Fruit fly (Drosophila melanogaster) whole organism, embryonic: ENCODE data around the gene AANATL7.

Experiments
- Atf3 ChIP-seq: fragments of 200-800 bp; sonication (Bioruptor generic); optimal IDR thresholded peaks from 3 replicates; lab custom pipeline; 2016; ENCODE audit warnings: missing biosample characterization, missing genetic modification characterization
- CG10565 ChIP-seq: fragments of 200-800 bp; sonication (Bioruptor generic); optimal IDR thresholded peaks from 3 replicates; lab custom pipeline; 2016; ENCODE audit warnings: missing biosample characterization, mild to moderate bottlenecking, missing genetic modification characterization
- CG11085 ChIP-seq: fragments of 200-800 bp; sonication (Bioruptor generic); IDR thresholded peaks from 2 replicates; pipeline ENCODE4 v1.3.6; 2022; ENCODE audit warnings: missing biosample characterization, missing genetic modification characterization
- CG12071 ChIP-seq: fragments of 200-800 bp; sonication (Bioruptor generic); optimal IDR thresholded peaks from 3 replicates; lab custom pipeline; 2018; ENCODE audit warnings: missing biosample characterization, mild to moderate bottlenecking, missing genetic modification characterization
- CG12744 ChIP-seq: fragments of 200-800 bp; sonication (Bioruptor generic); optimal IDR thresholded peaks from 2 replicates; lab custom pipeline; 2016; ENCODE audit warnings: missing biosample characterization, missing genetic modification characterization
- CG15514 ChIP-seq: fragments of 200-800 bp; sonication (Bioruptor generic); optimal IDR thresholded peaks from 3 replicates; lab custom pipeline; 2017; ENCODE audit warnings: missing biosample characterization, missing genetic modification characterization, mild to moderate bottlenecking, moderate library complexity, missing genetic modification reagents
- CG1647 ChIP-seq: fragments of 200-800 bp; sonication (Bioruptor generic); optimal IDR thresholded peaks from 3 replicates; lab custom pipeline; 2016; ENCODE audit warnings: missing biosample characterization, missing genetic modification characterization
- CG16863 ChIP-seq: fragments of 200-800 bp; sonication (Bioruptor generic); optimal IDR thresholded peaks from 3 replicates; lab custom pipeline; 2016; ENCODE audit warnings: missing biosample characterization, missing genetic modification characterization
- CG1792 ChIP-seq: fragments of 200-800 bp; sonication (Bioruptor generic); optimal IDR thresholded peaks from 2 replicates; lab custom pipeline; 2016; ENCODE audit warnings: missing biosample characterization, missing genetic modification characterization
- CG2120 ChIP-seq: fragments of 200-800 bp; sonication (Bioruptor generic); optimal IDR thresholded peaks from 3 replicates; lab custom pipeline; 2016; ENCODE audit warnings: missing biosample characterization, missing genetic modification characterization
- CG32532 ChIP-seq: fragments of 200-800 bp; sonication (Bioruptor generic); IDR thresholded peaks from 2 replicates; pipeline ENCODE4 v1.3.6; 2022; ENCODE audit warnings: missing biosample characterization, missing genetic modification characterization
- CG32767 ChIP-seq: fragments of 200-800 bp; sonication (Bioruptor generic); IDR thresholded peaks from 2 replicates; pipeline ENCODE4 v1.3.6; 2022; ENCODE audit warnings: missing biosample characterization, missing genetic modification characterization
- CG34224 ChIP-seq: fragments of 200-800 bp; sonication (Bioruptor generic); IDR thresholded peaks from 3 replicates; pipeline ENCODE4 v1.3.6; 2022; ENCODE audit warnings: missing biosample characterization, missing genetic modification characterization; ENCODE audit not compliant: partially characterized antibody
- CG4424 ChIP-seq: fragments of 200-800 bp; sonication (Bioruptor generic); optimal IDR thresholded peaks from 3 replicates; lab custom pipeline; 2016; ENCODE audit warnings: missing biosample characterization, missing genetic modification characterization
- CG5180 ChIP-seq: fragments of 200-800 bp; sonication (Bioruptor generic); optimal IDR thresholded peaks from 3 replicates; lab custom pipeline; 2017; ENCODE audit warnings: missing biosample characterization, missing genetic modification characterization, mild to moderate bottlenecking, moderate library complexity, missing genetic modification reagents
- CG5953 ChIP-seq: fragments of 200-800 bp; sonication (Bioruptor generic); IDR thresholded peaks from 2 replicates; pipeline ENCODE4 v1.3.6; 2022; ENCODE audit warnings: missing biosample characterization, missing genetic modification characterization
- CG6654 ChIP-seq: fragments of 200-800 bp; sonication (Bioruptor generic); optimal IDR thresholded peaks from 2 replicates; lab custom pipeline; 2017; ENCODE audit warnings: missing biosample characterization, mild to moderate bottlenecking, missing genetic modification characterization
- CG7839 ChIP-seq: fragments of 200-800 bp; sonication (Bioruptor generic); optimal IDR thresholded peaks from 3 replicates; lab custom pipeline; 2018; ENCODE audit warnings: missing biosample characterization, mild to moderate bottlenecking, missing genetic modification characterization, moderate library complexity
- CG7987 ChIP-seq: fragments of 200-800 bp; sonication (Bioruptor generic); optimal IDR thresholded peaks from 2 replicates; lab custom pipeline; 2018; ENCODE audit warnings: missing biosample characterization, mild to moderate bottlenecking, missing genetic modification characterization, moderate library complexity
- CG9817 ChIP-seq: fragments of 200-800 bp; sonication (Bioruptor generic); optimal IDR thresholded peaks from 2 replicates; lab custom pipeline; 2018; ENCODE audit warnings: missing biosample characterization, mild to moderate bottlenecking, missing genetic modification characterization, moderate library complexity
- Dip3 ChIP-seq: fragments of 200-800 bp; sonication (Bioruptor generic); optimal IDR thresholded peaks from 3 replicates; lab custom pipeline; 2016; ENCODE audit warnings: missing biosample characterization, missing genetic modification characterization
- HLH54F ChIP-seq: fragments of 200-800 bp; sonication (Bioruptor generic); optimal IDR thresholded peaks from 3 replicates; lab custom pipeline; 2016; ENCODE audit warnings: missing biosample characterization, missing genetic modification characterization
- Hey ChIP-seq: fragments of 200-800 bp; sonication (Bioruptor generic); optimal IDR thresholded peaks from 3 replicates; lab custom pipeline; 2018; ENCODE audit warnings: missing biosample characterization, mild to moderate bottlenecking, missing genetic modification characterization
- Hr3 ChIP-seq: fragments of 200-800 bp; sonication (Bioruptor generic); optimal IDR thresholded peaks from 3 replicates; lab custom pipeline; 2016; ENCODE audit warnings: missing biosample characterization, missing genetic modification characterization
- Max ChIP-seq: fragments of 200-800 bp; sonication (Bioruptor generic); optimal IDR thresholded peaks from 2 replicates; lab custom pipeline; 2016; ENCODE audit warnings: missing biosample characterization, mild to moderate bottlenecking, missing genetic modification characterization
- Poxn ChIP-seq: fragments of 200-800 bp; sonication (Bioruptor generic); IDR thresholded peaks from 2 replicates; pipeline ENCODE4 v1.3.6; 2022; ENCODE audit warnings: missing biosample characterization, missing genetic modification characterization
- Rfx ChIP-seq: fragments of 200-800 bp; sonication (Bioruptor generic); IDR thresholded peaks from 2 replicates; pipeline ENCODE4 v1.3.6; 2022; ENCODE audit warnings: missing biosample characterization, missing genetic modification characterization
- Sin3A ChIP-seq: fragments of >200 bp; optimal IDR thresholded peaks from 2 replicates; lab custom pipeline; 2018
- Sry-δ ChIP-seq: fragments of 200-800 bp; sonication (Bioruptor generic); optimal IDR thresholded peaks from 2 replicates; lab custom pipeline; 2016; ENCODE audit warnings: missing biosample characterization, missing genetic modification characterization
- Stat92E ChIP-seq, 3 experiments: fragments of >200 bp in 2 of 3; fragments of 200-800 bp in 1 of 3; sonication (Bioruptor generic) in 1 of 3; optimal IDR thresholded peaks; 2 replicates each; lab custom pipeline; 2017 to 2019; ENCODE audit warnings: missing biosample characterization in 3 of 3, missing genetic modification characterization in 3 of 3, mild to moderate bottlenecking in 1 of 3, moderate library complexity in 1 of 3
- Tbp ChIP-seq: fragments of >200 bp; optimal IDR thresholded peaks from 2 replicates; lab custom pipeline; 2018; ENCODE audit warnings: missing biosample characterization, missing genetic modification characterization
- abd-A ChIP-seq: fragments of 200-800 bp; sonication (Bioruptor generic); optimal IDR thresholded peaks from 3 replicates; lab custom pipeline; 2019; ENCODE audit warnings: missing biosample characterization, mild to moderate bottlenecking, missing genetic modification characterization, moderate library complexity
- aop ChIP-seq: fragments of 200-800 bp; sonication (Bioruptor generic); IDR thresholded peaks from 2 replicates; pipeline ENCODE4 v1.3.6; 2022; ENCODE audit warnings: missing biosample characterization, missing genetic modification characterization
- ase ChIP-seq: fragments of 200-800 bp; sonication (Bioruptor generic); IDR thresholded peaks from 3 replicates; pipeline ENCODE4 v1.3.6; 2022; ENCODE audit warnings: missing biosample characterization, missing genetic modification characterization
- cas ChIP-seq: fragments of 200-800 bp; sonication (Bioruptor generic); IDR thresholded peaks from 2 replicates; pipeline ENCODE4 v1.3.6; 2022; ENCODE audit warnings: missing biosample characterization, missing genetic modification characterization
- cg ChIP-seq: fragments of 200-800 bp; sonication (Bioruptor generic); optimal IDR thresholded peaks from 3 replicates; lab custom pipeline; 2019; ENCODE audit warnings: missing biosample characterization, mild to moderate bottlenecking, missing genetic modification characterization, moderate library complexity
- chif ChIP-seq, 2 experiments: fragments of 200-800 bp; sonication (Bioruptor generic); optimal IDR thresholded peaks; 3 replicates each; lab custom pipeline; 2016; ENCODE audit warnings: missing biosample characterization in 2 of 2, missing genetic modification characterization in 2 of 2
- dan ChIP-seq: fragments of 200-800 bp; sonication (Bioruptor generic); IDR thresholded peaks from 2 replicates; pipeline ENCODE4 v1.3.6; 2022; ENCODE audit warnings: missing biosample characterization, missing genetic modification characterization
- gce ChIP-seq: fragments of 200-800 bp; sonication (Bioruptor generic); IDR thresholded peaks from 3 replicates; pipeline ENCODE4 v1.3.6; 2022; ENCODE audit warnings: missing biosample characterization, missing genetic modification characterization
- gfzf ChIP-seq: fragments of 200-800 bp; sonication (Bioruptor generic); optimal IDR thresholded peaks from 2 replicates; lab custom pipeline; 2016; ENCODE audit warnings: missing biosample characterization, mild to moderate bottlenecking, missing genetic modification characterization, moderate library complexity
- ham ChIP-seq: fragments of 200-800 bp; sonication (Bioruptor generic); IDR thresholded peaks from 2 replicates; pipeline ENCODE4 v1.3.6; 2022; ENCODE audit warnings: missing biosample characterization, missing genetic modification characterization
- lola ChIP-seq, 3 experiments: fragments of >200 bp in 2 of 3; fragments of 200-800 bp in 1 of 3; sonication (Bioruptor generic) in 1 of 3; optimal IDR thresholded peaks; 2 replicates each; lab custom pipeline; 2017 to 2019; ENCODE audit warnings: missing biosample characterization in 3 of 3, missing genetic modification characterization in 3 of 3, mild to moderate bottlenecking in 1 of 3, moderate library complexity in 1 of 3
- nau ChIP-seq: fragments of 200-800 bp; sonication (Bioruptor generic); optimal IDR thresholded peaks from 3 replicates; lab custom pipeline; 2017; ENCODE audit warnings: missing biosample characterization, mild to moderate bottlenecking, missing genetic modification characterization, missing genetic modification reagents
- otp ChIP-seq: fragments of 200-800 bp; sonication (Bioruptor generic); IDR thresholded peaks from 3 replicates; pipeline ENCODE4, ENCODE4 v1.3.6; 2022; ENCODE audit warnings: missing biosample characterization, missing genetic modification characterization
- pfk ChIP-seq: fragments of 200-800 bp; sonication (Bioruptor generic); optimal IDR thresholded peaks from 2 replicates; lab custom pipeline; 2018; ENCODE audit warnings: missing biosample characterization, mild to moderate bottlenecking, missing genetic modification characterization, moderate library complexity
- stc ChIP-seq: fragments of 200-800 bp; sonication (Bioruptor generic); IDR thresholded peaks from 2 replicates; pipeline ENCODE4 v1.3.6; 2022; ENCODE audit warnings: missing biosample characterization, missing genetic modification characterization
- toy ChIP-seq: fragments of 200-800 bp; sonication (Bioruptor generic); IDR thresholded peaks from 2 replicates; pipeline ENCODE4 v1.3.6; 2022; ENCODE audit warnings: missing biosample characterization, missing genetic modification characterization
- vvl ChIP-seq: fragments of 200-800 bp; sonication (Bioruptor generic); IDR thresholded peaks from 2 replicates; pipeline ENCODE4 v1.3.6; 2022; ENCODE audit warnings: missing biosample characterization, missing genetic modification characterization
- wek ChIP-seq: fragments of 200-800 bp; sonication (Bioruptor generic); optimal IDR thresholded peaks from 3 replicates; lab custom pipeline; 2018; ENCODE audit warnings: missing biosample characterization, mild to moderate bottlenecking, missing genetic modification characterization, moderate library complexity
- zfh2 ChIP-seq: fragments of 200-800 bp; sonication (Bioruptor generic); optimal IDR thresholded peaks from 2 replicates; lab custom pipeline; 2016; ENCODE audit warnings: missing biosample characterization, missing genetic modification characterization

AANATL7 gene

dm6 chrX:2581793-2582503 is 1.2 kb downstream of the AANATL7 start (continued):
- peak; percentile 61 to 70 for TF ChIP-seq chif (GFP tag; optimal IDR thresholded peaks at IDR 0.05; lab: Kevin White, UChicago)
- no peak for TF ChIP-seq CG10565 (GFP tag; lab: Kevin White, UChicago)
- TF ChIP-seq lola (GFP tag; optimal IDR thresholded peaks at IDR 0.05; lab: Kevin White, UChicago), result no peak
- TF ChIP-seq aop (GFP tag; lab: Robert Waterston, UW), result no peak
- TF ChIP-seq otp (GFP tag; lab: Robert Waterston, UW), result peak; percentile 65; the same call in 2 of the 3 replicates
- TF ChIP-seq Rfx (GFP tag; lab: Robert Waterston, UW), result peak; percentile 87
- TF ChIP-seq CG2120, result peak; percentile 93
- TF ChIP-seq cg (GFP tag; lab: Kevin White, UChicago), result no peak
- peak; percentile 25 for TF ChIP-seq wek
- TF ChIP-seq CG7839 (tag; lab: Kevin White, UChicago), result peak; percentile 80
- no peak for TF ChIP-seq Sin3A (lab: Kevin White, UChicago)
- peak; percentile 33 for TF ChIP-seq abd-A (tag; lab: Kevin White, UChicago)
- peak; percentile 69 for TF ChIP-seq CG9817 (tag; lab: Kevin White, UChicago)
- TF ChIP-seq ase (GFP tag; lab: Robert Waterston, UW), result peak; percentile 65; the same call in 1 of the 3 replicates
- peak; percentile 58 for TF ChIP-seq Hr3 (GFP tag; lab: Kevin White, UChicago)
- peak; percentile 62 for TF ChIP-seq CG4424 (GFP tag; lab: Kevin White, UChicago)
- TF ChIP-seq CG7987 (GFP tag; lab: Kevin White, UChicago), result peak; percentile 4
- no peak for TF ChIP-seq Hey (tag; lab: Kevin White, UChicago)
- no peak for TF ChIP-seq Stat92E (GFP tag; optimal IDR thresholded peaks at IDR 0.05; lab: Kevin White, UChicago)
- TF ChIP-seq CG16863 (GFP tag; lab: Kevin White, UChicago), result peak; percentile 63
- peak; percentile 41 for TF ChIP-seq CG12744 (GFP tag; lab: Kevin White, UChicago)
- no peak for TF ChIP-seq Tbp (GFP tag; lab: Kevin White, UChicago)
- TF ChIP-seq Atf3, result peak; percentile 42
- TF ChIP-seq Max, result peak; percentile 60
- peak; percentile 3 for TF ChIP-seq CG5180 (GFP tag; lab: Kevin White, UChicago)
- peak; percentile 62; the same call in 1 of the 2 replicates for TF ChIP-seq cas (GFP tag; lab: Robert Waterston, UW)
- peak; percentile 45 for TF ChIP-seq Sry-δ (GFP tag; lab: Kevin White, UChicago)
- peak; percentile 81 for TF ChIP-seq zfh2
- peak; percentile 82 for TF ChIP-seq CG12071
- TF ChIP-seq vvl (GFP tag; lab: Robert Waterston, UW), result peak; percentile 86
- TF ChIP-seq dan (GFP tag; lab: Robert Waterston, UW), result no peak
- peak; percentile 10 for TF ChIP-seq CG6654
- TF ChIP-seq ham (GFP tag; lab: Robert Waterston, UW), result peak; percentile 43; the same call in 1 of the 2 replicates
- TF ChIP-seq CG11085 (GFP tag; lab: Robert Waterston, UW), result peak; percentile 79; the same call in 1 of the 2 replicates
- TF ChIP-seq HLH54F, result peak; percentile 83
- TF ChIP-seq stc (GFP tag; lab: Robert Waterston, UW), result peak; percentile 77
- no peak for TF ChIP-seq CG34224
- TF ChIP-seq Poxn, result peak; percentile 66
- no peak for TF ChIP-seq pfk (GFP tag; lab: Kevin White, UChicago)
- TF ChIP-seq CG32532, result peak; percentile 88
- TF ChIP-seq gce (GFP tag; lab: Robert Waterston, UW), result 0 out of 3 replicates have a peak, but pooled peaks have one; percentile 34
- TF ChIP-seq CG15514 (GFP tag; lab: Kevin White, UChicago), result peak; percentile 79
- peak; percentile 65 for TF ChIP-seq nau (GFP tag; lab: Kevin White, UChicago)
- peak; percentile 64 for TF ChIP-seq CG1792 (GFP tag; lab: Kevin White, UChicago)
- TF ChIP-seq CG1647, result peak; percentile 65
- TF ChIP-seq gfzf (GFP tag; lab: Kevin White, UChicago), result no peak
- TF ChIP-seq toy (GFP tag; lab: Robert Waterston, UW), result no peak
- peak; percentile 78 for TF ChIP-seq CG32767 (GFP tag; lab: Robert Waterston, UW)
- TF ChIP-seq Dip3 (GFP tag; lab: Kevin White, UChicago), result peak; percentile 75
- peak; percentile 66 for TF ChIP-seq CG5953
